Worm (Caenorhabditis elegans) whole organism, L2 larva: ENCODE data around the gene F21C10.19.

Experiments used
- ceh-82 ChIP-seq: fragments of 150-350 bp; optimal IDR thresholded peaks from 2 replicates; lab custom pipeline; 2014; ENCODE audit warnings: missing biosample characterization, missing genetic modification characterization
- dmd-4 ChIP-seq: sonication (generic microtip); optimal IDR thresholded peaks from 2 replicates; lab custom pipeline; 2017; ENCODE audit warnings: missing biosample characterization, missing genetic modification characterization
- lin-39 ChIP-seq: fragments of 150-350 bp; optimal IDR thresholded peaks from 2 replicates; lab custom pipeline; 2014; ENCODE audit warnings: missing biosample characterization, missing genetic modification reagents, missing genetic modification characterization
- mdl-1 ChIP-seq, 2 experiments: fragments of 150-350 bp in 1 of 2; sonication (generic microtip) in 1 of 2; optimal IDR thresholded peaks; 2 replicates each; lab custom pipeline; 2017; ENCODE audit warnings: missing biosample characterization in 2 of 2, missing genetic modification characterization in 2 of 2
- nhr-25 ChIP-seq: fragments of 150-350 bp; sonication (generic microtip); optimal IDR thresholded peaks from 3 replicates; lab custom pipeline; 2014; ENCODE audit warnings: missing biosample characterization, missing genetic modification characterization
- nhr-77 ChIP-seq: fragments of 150-350 bp; optimal IDR thresholded peaks from 2 replicates; lab custom pipeline; 2014; ENCODE audit warnings: missing biosample characterization, missing genetic modification characterization
- skn-1 ChIP-seq: sonication (generic microtip); optimal IDR thresholded peaks from 2 replicates; lab custom pipeline; 2017; ENCODE audit warnings: missing biosample characterization, missing genetic modification characterization
- unc-62 ChIP-seq: fragments of 150-350 bp; optimal IDR thresholded peaks from 2 replicates; lab custom pipeline; 2014; ENCODE audit warnings: missing biosample characterization, missing genetic modification reagents, missing genetic modification characterization

ce11 chrV:9168089-9168488 lies 37.2 kb downstream of the F21C10.19 start, which contains the start of gene B0222.11:
- TF ChIP-seq ceh-82 (tag; lab: Kevin White, UChicago) (no peak), mdl-1 (tag; optimal IDR thresholded peaks at IDR 0.05; lab: Kevin White, UChicago) (no peak), dmd-4 (no peak), nhr-77 (no peak), nhr-25 (no peak), skn-1 (tag; lab: Kevin White, UChicago) (no peak), unc-62 (GFP tag; lab: Kevin White, UChicago) (no peak), lin-39 (tag; lab: Kevin White, UChicago) (no peak)
